Worm (Caenorhabditis elegans): ENCODE measurements around the gene K10B3.1.

Gene K10B3.1

DNA sequence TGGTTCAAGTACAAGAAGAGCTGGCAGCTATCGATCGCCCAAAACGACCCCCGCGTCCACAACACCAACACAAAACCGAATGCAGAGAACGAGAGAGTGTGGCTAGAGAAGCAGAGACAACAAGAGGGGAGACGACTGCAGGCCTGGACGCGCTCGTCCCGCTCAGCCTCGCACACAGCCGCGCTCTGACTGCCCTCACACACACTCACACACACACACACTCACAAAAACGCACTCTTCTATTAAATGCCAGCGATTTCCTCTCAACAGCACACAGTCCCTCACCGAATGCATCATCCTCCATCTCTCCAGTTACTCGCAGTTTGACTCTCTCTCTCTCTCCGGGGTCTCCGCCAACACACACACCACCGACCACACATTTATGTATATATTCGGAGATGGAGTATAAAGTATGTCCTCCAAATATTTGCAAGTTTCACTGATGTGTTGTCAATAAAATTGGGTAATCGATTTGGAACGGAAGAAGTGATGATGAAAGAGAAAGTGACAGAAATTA, 7.6 kb upstream of the K10B3.1 start (continued):
- TF ChIP-seq fos-1 (tag; optimal IDR thresholded peaks at IDR 0.05), result peak; percentile 97
- TF ChIP-seq ztf-4 (tag; optimal IDR thresholded peaks at IDR 0.05), result peak; percentile 87
- TF ChIP-seq dmd-4 (tag; optimal IDR thresholded peaks at IDR 0.05), result no peak
- no peak for TF ChIP-seq elt-1 (tag; optimal IDR thresholded peaks at IDR 0.05)
- peak; percentile 95 for TF ChIP-seq C34F6.9 (tag; optimal IDR thresholded peaks at IDR 0.05)
- TF ChIP-seq alr-1 (tag; optimal IDR thresholded peaks at IDR 0.05), result no peak
- no peak for TF ChIP-seq unc-62 (GFP tag; optimal IDR thresholded peaks at IDR 0.05)
- TF ChIP-seq sma-9 (GFP tag; optimal IDR thresholded peaks at IDR 0.05), result peak; percentile 87
- TF ChIP-seq sma-9 (tag; optimal IDR thresholded peaks at IDR 0.05), result no peak
- TF ChIP-seq nhr-10 (tag; optimal IDR thresholded peaks at IDR 0.05), result no peak
- TF ChIP-seq nhr-25 (tag; optimal IDR thresholded peaks at IDR 0.05), result peak; percentile 93
- TF ChIP-seq aly-2 (tag; optimal IDR thresholded peaks at IDR 0.05), result no peak
- TF ChIP-seq lin-13 (GFP tag; optimal IDR thresholded peaks at IDR 0.05), result peak; percentile 84
- peak; percentile 93 for TF ChIP-seq Y55F3AM.14 (GFP tag; optimal IDR thresholded peaks at IDR 0.05)
- TF ChIP-seq egl-27 (tag; optimal IDR thresholded peaks at IDR 0.05), result peak; percentile 95

DNA sequence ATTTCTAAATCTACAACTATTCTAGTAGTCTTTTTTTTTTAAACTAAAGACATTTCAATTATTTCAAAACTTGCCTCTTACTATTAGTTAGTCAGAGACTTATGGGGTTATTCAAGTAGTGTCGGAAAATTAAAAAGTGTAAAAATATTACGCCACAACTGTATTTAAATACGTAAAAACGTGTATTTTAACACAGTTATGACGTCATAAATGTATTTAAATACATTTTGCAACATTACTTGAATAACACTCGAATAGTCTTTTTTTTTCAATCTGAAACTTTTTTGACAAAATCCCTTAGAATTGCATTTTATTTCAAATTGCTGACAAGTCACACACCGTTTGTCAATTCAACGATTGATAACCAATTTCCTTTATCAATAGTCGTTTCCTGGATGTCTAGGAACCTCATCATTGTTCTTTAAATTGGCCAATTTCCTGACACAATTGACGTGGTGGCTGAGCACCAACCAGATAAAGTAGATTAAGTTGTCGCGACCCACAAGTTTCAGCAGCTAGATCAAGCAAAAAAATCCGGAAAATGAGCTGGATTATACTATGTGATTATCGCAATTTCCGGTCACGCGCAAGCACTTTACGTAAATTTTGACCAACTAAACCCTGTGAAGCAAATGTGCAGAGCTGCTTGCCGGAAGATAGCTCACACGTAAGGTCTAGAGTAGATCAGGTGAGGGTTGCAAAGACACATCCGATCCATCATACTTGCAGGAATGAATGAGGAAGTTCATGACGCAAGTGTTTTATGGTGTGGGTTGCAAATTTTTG, 4.4 kb downstream of the K10B3.1 start:
- no peak for TF ChIP-seq dmd-4 (tag; optimal IDR thresholded peaks at IDR 0.05)
- no peak for TF ChIP-seq nhr-21 (tag; optimal IDR thresholded peaks at IDR 0.05)
- no peak for TF ChIP-seq peb-1 (tag; optimal IDR thresholded peaks at IDR 0.05)
- TF ChIP-seq nhr-25 (tag; optimal IDR thresholded peaks at IDR 0.05), result no peak
- no peak for TF ChIP-seq fos-1 (tag; optimal IDR thresholded peaks at IDR 0.05)
- no peak for TF ChIP-seq ama-1 (optimal IDR thresholded peaks at IDR 0.05)
- no peak for TF ChIP-seq F13H6.1 (tag; optimal IDR thresholded peaks at IDR 0.05)
- no peak for TF ChIP-seq nhr-12 (tag; optimal IDR thresholded peaks at IDR 0.05)
- TF ChIP-seq snpc-4 (tag; optimal IDR thresholded peaks at IDR 0.05), result no peak
- TF ChIP-seq sem-4 (tag; optimal IDR thresholded peaks at IDR 0.05), result no peak
- TF ChIP-seq ztf-11 (tag; optimal IDR thresholded peaks at IDR 0.05), result no peak
- TF ChIP-seq mab-5 (tag; optimal IDR thresholded peaks at IDR 0.05), result no peak
- no peak for TF ChIP-seq alr-1 (tag; optimal IDR thresholded peaks at IDR 0.05)
- TF ChIP-seq nhr-11 (tag; optimal IDR thresholded peaks at IDR 0.05), result no peak
- no peak for TF ChIP-seq nhr-6 (tag; optimal IDR thresholded peaks at IDR 0.05)
- TF ChIP-seq mdl-1 (tag; optimal IDR thresholded peaks at IDR 0.05), result no peak
- no peak for TF ChIP-seq crh-2 (tag; optimal IDR thresholded peaks at IDR 0.05)

DNA sequence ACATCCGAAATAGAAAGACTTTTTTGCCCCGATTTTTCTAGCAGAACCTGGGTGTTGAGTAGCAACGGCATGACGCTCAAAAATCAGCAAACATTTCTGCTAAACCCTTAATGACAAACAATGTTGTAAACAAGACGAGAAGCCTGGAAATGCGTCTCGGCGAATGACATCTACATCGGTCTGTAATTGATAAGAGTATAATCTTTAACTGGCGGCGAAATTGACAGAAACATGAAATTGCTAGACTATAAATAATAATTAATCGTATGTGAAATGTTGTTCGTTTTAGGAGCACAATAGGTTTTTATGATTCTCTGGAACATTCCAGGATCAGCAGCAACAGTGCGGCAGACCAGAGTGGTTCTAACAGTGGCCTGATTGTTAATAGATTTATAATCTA, 6.4 kb downstream of the K10B3.1 start:
- peak; percentile 19 for TF ChIP-seq sma-9 (GFP tag; optimal IDR thresholded peaks at IDR 0.05)
- TF ChIP-seq sma-9 (tag; optimal IDR thresholded peaks at IDR 0.05), result no peak
- TF ChIP-seq blmp-1 (tag; optimal IDR thresholded peaks at IDR 0.05; ENCODE audit: insufficient read depth), result no peak
- TF ChIP-seq fos-1 (tag; optimal IDR thresholded peaks at IDR 0.05), result peak; percentile 20

DNA sequence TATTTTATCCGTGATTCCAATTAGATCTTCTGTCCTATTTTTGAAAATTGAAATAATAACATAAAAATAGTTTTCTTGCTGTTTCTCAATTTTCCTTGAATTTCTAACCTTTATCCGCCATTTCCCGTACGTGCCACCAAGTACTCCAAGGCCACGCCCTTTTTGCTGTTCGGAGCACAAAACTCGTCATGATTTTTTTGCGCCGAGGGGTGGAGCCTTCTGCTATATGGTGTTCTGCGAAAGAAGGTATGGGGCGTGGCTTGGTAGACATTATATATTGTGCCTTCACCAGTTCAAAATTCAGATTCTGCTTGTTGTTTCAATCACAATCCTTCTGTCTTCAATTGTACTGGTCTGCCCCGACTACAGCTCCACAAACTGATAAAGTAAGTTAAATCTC, 10.0 kb downstream of the K10B3.1 start, which contains the start of gene C15C7.4:
C15C7.4 (plus strand) TSS at position 301 of the 400 bp plus-strand sequence.
- no peak for TF ChIP-seq sma-3 (GFP tag; optimal IDR thresholded peaks at IDR 0.05)

DNA sequence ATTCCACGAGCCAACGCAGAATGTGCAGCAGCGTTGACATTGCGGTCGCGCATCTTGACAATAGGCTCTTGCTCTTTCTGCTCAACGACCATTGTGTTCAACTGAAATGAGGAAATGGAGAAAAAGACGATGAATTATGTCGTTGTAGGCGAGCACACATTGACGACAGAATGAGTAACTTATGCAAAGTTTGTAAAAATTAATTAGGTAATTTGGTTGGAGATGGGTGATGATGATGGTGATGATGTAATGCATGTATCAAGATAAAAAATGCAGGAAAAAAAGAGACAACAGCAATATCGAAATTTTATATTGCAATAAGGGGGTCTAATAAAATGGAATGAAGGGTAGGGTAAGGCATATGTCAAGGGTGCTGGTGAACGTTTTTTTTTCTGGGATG, 17.1 kb downstream of the K10B3.1 start, which contains the start of gene bbln-1:
bbln-1 (minus strand) TSS at position 101 of the 400 bp plus-strand sequence.
- TF ChIP-seq lin-11 (tag; optimal IDR thresholded peaks at IDR 0.05), result no peak

DNA sequence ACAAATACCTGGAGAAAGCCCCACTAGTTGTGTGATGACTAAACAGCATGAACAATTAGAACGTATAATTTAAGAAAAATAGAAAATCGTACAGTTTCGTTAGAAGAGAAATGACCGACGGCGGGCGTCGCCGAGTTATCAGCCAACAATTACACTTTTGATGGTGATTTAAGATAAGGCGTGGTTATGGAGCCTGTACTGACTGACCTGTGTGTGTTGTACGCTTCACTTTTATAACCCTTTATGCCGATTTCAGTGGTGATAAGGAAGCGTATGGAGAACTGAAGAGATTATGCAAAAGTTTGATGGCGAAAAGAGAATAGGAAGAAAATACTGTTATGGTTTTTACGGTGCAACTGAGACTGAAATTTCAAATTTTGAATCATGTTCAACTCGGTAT, 17.8 kb downstream of the K10B3.1 start:
- TF ChIP-seq nhr-12 (tag; optimal IDR thresholded peaks at IDR 0.05) (no peak), zag-1 (tag; optimal IDR thresholded peaks at IDR 0.05) (no peak), dmd-4 (tag; optimal IDR thresholded peaks at IDR 0.05) (no peak), nhr-23 (tag; optimal IDR thresholded peaks at IDR 0.05) (no peak), alr-1 (tag; optimal IDR thresholded peaks at IDR 0.05) (no peak), nhr-237 (tag; optimal IDR thresholded peaks at IDR 0.05) (no peak), ZK546.5 (tag; optimal IDR thresholded peaks at IDR 0.05) (no peak), nhr-6 (tag; optimal IDR thresholded peaks at IDR 0.05) (no peak), ztf-4 (tag; optimal IDR thresholded peaks at IDR 0.05) (no peak), nhr-77 (tag; optimal IDR thresholded peaks at IDR 0.05) (no peak), ztf-11 (tag; optimal IDR thresholded peaks at IDR 0.05) (no peak), unc-62 (GFP tag; optimal IDR thresholded peaks at IDR 0.05) (no peak), snpc-4 (tag; optimal IDR thresholded peaks at IDR 0.05) (no peak), lin-13 (GFP tag; optimal IDR thresholded peaks at IDR 0.05) (no peak), Y55F3AM.14 (GFP tag; optimal IDR thresholded peaks at IDR 0.05) (no peak), nhr-21 (tag; optimal IDR thresholded peaks at IDR 0.05) (no peak), aly-2 (tag; optimal IDR thresholded peaks at IDR 0.05) (no peak), nhr-25 (tag; optimal IDR thresholded peaks at IDR 0.05) (no peak), lsy-2 (tag; optimal IDR thresholded peaks at IDR 0.05) (no peak), ceh-16 (tag; optimal IDR thresholded peaks at IDR 0.05) (no peak), gmeb-1 (tag; optimal IDR thresholded peaks at IDR 0.05) (no peak), peb-1 (tag; optimal IDR thresholded peaks at IDR 0.05) (no peak), nhr-11 (tag; optimal IDR thresholded peaks at IDR 0.05) (no peak), nhr-129 (tag; optimal IDR thresholded peaks at IDR 0.05) (peak; percentile 5), sma-9 (GFP tag; optimal IDR thresholded peaks at IDR 0.05) (peak; percentile 63), sma-9 (tag; optimal IDR thresholded peaks at IDR 0.05) (no peak), mdl-1 (tag; optimal IDR thresholded peaks at IDR 0.05) (no peak)

All from whole organism, L2 larva.